Fruit fly (Drosophila melanogaster) Kc167 (cell line): ENCODE results near the gene CG9123.

Source experiments
- Myc ChIP-seq: fragments of >200 bp; optimal IDR thresholded peaks from 2 replicates; lab custom pipeline; 2017; ENCODE audit warnings: missing external identifiers
- Sin3A ChIP-seq: fragments of >200 bp; optimal IDR thresholded peaks from 2 replicates; lab custom pipeline; 2018; ENCODE audit warnings: missing external identifiers
- h ChIP-seq: fragments of >200 bp; optimal IDR thresholded peaks from 3 replicates; lab custom pipeline; 2018; ENCODE audit warnings: missing external identifiers
- insv ChIP-seq: fragments of >200 bp; optimal IDR thresholded peaks from 3 replicates; lab custom pipeline; 2018; ENCODE audit warnings: missing external identifiers
- psq ChIP-seq: fragments of >200 bp; optimal IDR thresholded peaks from 2 replicates; lab custom pipeline; 2017; ENCODE audit warnings: missing external identifiers
- ttk ChIP-seq: sonication (Bioruptor generic); optimal IDR thresholded peaks from 2 replicates; lab custom pipeline; 2017; ENCODE audit warnings: missing external identifiers

dm6 chrX:15356410-15356809 is 14.5 kb upstream of the CG9123 start:
- TF ChIP-seq insv: no peak
- no peak for TF ChIP-seq ttk (lab: Kevin White, UChicago)
- no peak for TF ChIP-seq h (lab: Kevin White, UChicago)
- no peak for TF ChIP-seq psq (lab: Kevin White, UChicago)
- no peak for TF ChIP-seq Myc
- no peak for TF ChIP-seq Sin3A (lab: Kevin White, UChicago)
